Fruit fly (Drosophila melanogaster) whole organism, prepupa: ENCODE results near the gene CG34437.
A peak's percentile ranks its signal among the peaks of the same experiment; 100 is the strongest.

Experiments used
- CG16779 ChIP-seq: fragments of 200-800 bp; sonication (Bioruptor generic); optimal IDR thresholded peaks from 3 replicates; lab custom pipeline; 2017; ENCODE audit warnings: missing biosample characterization, mild to moderate bottlenecking, missing genetic modification characterization
- OdsH ChIP-seq: fragments of 200-800 bp; sonication (Bioruptor generic); optimal IDR thresholded peaks from 3 replicates; lab custom pipeline; 2016; ENCODE audit warnings: missing biosample characterization, missing genetic modification characterization
- Sox14 ChIP-seq: fragments of 200-800 bp; sonication (Bioruptor generic); optimal IDR thresholded peaks from 3 replicates; lab custom pipeline; 2016; ENCODE audit warnings: missing biosample characterization, missing genetic modification characterization
- fd59A ChIP-seq: fragments of 200-800 bp; sonication (Bioruptor generic); optimal IDR thresholded peaks from 2 replicates; lab custom pipeline; 2017; ENCODE audit warnings: missing biosample characterization, mild to moderate bottlenecking, missing genetic modification characterization, missing genetic modification reagents
- fd85E ChIP-seq: fragments of 200-800 bp; sonication (Bioruptor generic); optimal IDR thresholded peaks from 3 replicates; lab custom pipeline; 2016; ENCODE audit warnings: missing biosample characterization, missing genetic modification characterization
- net ChIP-seq: fragments of 200-800 bp; sonication (Bioruptor generic); optimal IDR thresholded peaks from 3 replicates; lab custom pipeline; 2016; ENCODE audit warnings: missing biosample characterization, missing genetic modification characterization
- topi ChIP-seq: fragments of 200-800 bp; sonication (Bioruptor generic); optimal IDR thresholded peaks from 3 replicates; lab custom pipeline; 2016; ENCODE audit warnings: missing biosample characterization, missing genetic modification characterization
- vri ChIP-seq: fragments of 200-800 bp; sonication (Bioruptor generic); optimal IDR thresholded peaks from 3 replicates; lab custom pipeline; 2016; ENCODE audit warnings: missing biosample characterization, mild to moderate bottlenecking, missing genetic modification characterization

dm6 chr3R:28326150-28326965 is 42.8 kb downstream of the CG34437 start:
- TF ChIP-seq fd59A (GFP tag; lab: Kevin White, UChicago) (peak; percentile 100), OdsH (GFP tag; lab: Kevin White, UChicago) (peak; percentile 100), net (GFP tag; lab: Kevin White, UChicago) (peak; percentile 100), Sox14 (GFP tag; lab: Kevin White, UChicago) (peak; percentile 100), vri (peak; percentile 100), fd85E (peak; percentile 99), topi (GFP tag; lab: Kevin White, UChicago) (peak; percentile 100), CG16779 (tag; lab: Kevin White, UChicago) (peak; percentile 100)
